Fruit fly (Drosophila melanogaster) Kc167 (cell line): ENCODE results near the gene Ranbp21.

Source experiments
- Myc ChIP-seq: fragments of >200 bp; optimal IDR thresholded peaks from 2 replicates; lab custom pipeline; 2017; ENCODE audit warnings: missing external identifiers
- Sin3A ChIP-seq: fragments of >200 bp; optimal IDR thresholded peaks from 2 replicates; lab custom pipeline; 2018; ENCODE audit warnings: missing external identifiers
- h ChIP-seq: fragments of >200 bp; optimal IDR thresholded peaks from 3 replicates; lab custom pipeline; 2018; ENCODE audit warnings: missing external identifiers
- psq ChIP-seq: fragments of >200 bp; optimal IDR thresholded peaks from 2 replicates; lab custom pipeline; 2017; ENCODE audit warnings: missing external identifiers
- ttk ChIP-seq: sonication (Bioruptor generic); optimal IDR thresholded peaks from 2 replicates; lab custom pipeline; 2017; ENCODE audit warnings: missing external identifiers

DNA sequence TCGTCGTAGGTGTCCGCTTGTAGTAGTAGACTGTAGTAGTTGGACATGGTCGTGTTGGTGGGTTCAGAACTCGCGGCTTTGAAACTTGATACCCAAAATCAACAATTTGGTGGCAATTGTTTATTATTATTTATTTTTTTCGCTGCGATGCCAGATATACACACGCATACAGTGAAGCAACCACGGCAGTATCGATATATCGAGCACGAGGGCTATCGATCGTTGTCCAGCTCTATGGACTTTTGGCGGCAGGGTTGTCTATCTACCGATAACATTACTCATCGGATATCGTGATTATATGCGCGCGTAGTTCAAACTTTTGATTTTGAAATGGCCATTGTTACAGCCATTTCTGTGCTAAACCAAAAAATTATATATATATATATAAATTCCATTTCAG lies 50.4 kb downstream of the Ranbp21 start, which contains the start of gene CG14220:
- TF ChIP-seq ttk (lab: Kevin White, UChicago) (no peak), psq (no peak), h (no peak), Sin3A (lab: Kevin White, UChicago) (no peak), Myc (lab: Kevin White, UChicago) (no peak)
